Worm (Caenorhabditis elegans) whole organism, L1 larva: ENCODE results near the gene T03D3.5.
A peak's percentile ranks its signal among the peaks of the same experiment; 100 is the strongest.

Source experiments
- C16A3.4 ChIP-seq: fragments of 150-350 bp; optimal IDR thresholded peaks from 2 replicates; lab custom pipeline; 2014; ENCODE audit warnings: missing biosample characterization, missing genetic modification characterization
- F16B12.6 ChIP-seq: fragments of 150-350 bp; optimal IDR thresholded peaks from 2 replicates; lab custom pipeline; 2014; ENCODE audit warnings: missing biosample characterization, missing genetic modification characterization
- aha-1 ChIP-seq: fragments of 150-350 bp; optimal IDR thresholded peaks from 2 replicates; lab custom pipeline; 2014; ENCODE audit warnings: missing biosample characterization, missing genetic modification characterization
- alr-1 ChIP-seq: fragments of 200-800 bp; sonication (Bioruptor generic); optimal IDR thresholded peaks from 2 replicates; lab custom pipeline; 2018; ENCODE audit warnings: borderline replicate concordance, mild to moderate bottlenecking, missing genetic modification characterization, missing compliant biosample characterization
- ceh-8 ChIP-seq: fragments of 200-800 bp; sonication (Bioruptor generic); optimal IDR thresholded peaks from 2 replicates; lab custom pipeline; 2018; ENCODE audit warnings: mild to moderate bottlenecking, missing genetic modification characterization, moderate library complexity, missing compliant biosample characterization
- ceh-82 ChIP-seq, 3 experiments: fragments of 150-350 bp in 1 of 3; sonication (generic microtip) in 2 of 3; optimal IDR thresholded peaks; 2 replicates each; lab custom pipeline; 2014 to 2017; ENCODE audit warnings: missing biosample characterization in 3 of 3, missing genetic modification characterization in 3 of 3
- ces-1 ChIP-seq: fragments of 150-350 bp; optimal IDR thresholded peaks from 2 replicates; lab custom pipeline; 2014; ENCODE audit warnings: missing biosample characterization, missing genetic modification reagents, missing genetic modification characterization
- dsc-1 ChIP-seq: sonication (generic microtip); optimal IDR thresholded peaks from 2 replicates; lab custom pipeline; 2016; ENCODE audit warnings: mild to moderate bottlenecking, missing genetic modification characterization, missing compliant biosample characterization
- elt-2 ChIP-seq: sonication (generic microtip); optimal IDR thresholded peaks from 2 replicates; lab custom pipeline; 2016; ENCODE audit warnings: missing genetic modification characterization, mild to moderate bottlenecking, inconsistent platforms, missing compliant biosample characterization, missing genetic modification reagents
- ets-5 ChIP-seq: fragments of 200-800 bp; sonication (Bioruptor generic); IDR thresholded peaks from 2 replicates; pipeline ENCODE4 v1.3.6; 2022; ENCODE audit warnings: missing genetic modification characterization, missing compliant biosample characterization
- fkh-10 ChIP-seq: sonication (generic microtip); optimal IDR thresholded peaks from 2 replicates; lab custom pipeline; 2017; ENCODE audit warnings: missing biosample characterization, missing genetic modification reagents, missing genetic modification characterization
- fkh-4 ChIP-seq: sonication (generic microtip); optimal IDR thresholded peaks from 2 replicates; lab custom pipeline; 2016; ENCODE audit warnings: missing compliant biosample characterization, missing genetic modification characterization, borderline replicate concordance
- fkh-8 ChIP-seq: sonication (generic microtip); optimal IDR thresholded peaks from 2 replicates; lab custom pipeline; 2016; ENCODE audit warnings: mild to moderate bottlenecking, missing genetic modification characterization, missing compliant biosample characterization
- grh-1 ChIP-seq: fragments of 200-800 bp; sonication (Bioruptor generic); IDR thresholded peaks from 2 replicates; pipeline ENCODE4 v1.3.6; 2022; ENCODE audit warnings: missing genetic modification reagents, missing genetic modification characterization, missing compliant biosample characterization
- hlh-17 ChIP-seq: fragments of 200-800 bp; sonication (Bioruptor generic); optimal IDR thresholded peaks from 2 replicates; lab custom pipeline; 2018; ENCODE audit warnings: missing genetic modification characterization, mild to moderate bottlenecking, missing compliant biosample characterization, moderate library complexity, borderline replicate concordance
- lin-13 ChIP-seq: fragments of 150-350 bp; optimal IDR thresholded peaks from 2 replicates; lab custom pipeline; 2014; ENCODE audit warnings: missing biosample characterization, missing genetic modification reagents, missing genetic modification characterization
- lin-14 ChIP-seq: fragments of 200-800 bp; sonication (Bioruptor generic); optimal IDR thresholded peaks from 2 replicates; lab custom pipeline; 2018; ENCODE audit warnings: mild to moderate bottlenecking, missing genetic modification characterization, moderate library complexity, missing compliant biosample characterization
- lin-15B ChIP-seq: fragments of 150-350 bp; sonication (generic microtip); optimal IDR thresholded peaks from 3 replicates; lab custom pipeline; 2014; ENCODE audit warnings: missing biosample characterization, missing genetic modification characterization
- lin-35 ChIP-seq, 2 experiments: fragments of 150-350 bp; optimal IDR thresholded peaks; 2 replicates each; lab custom pipeline; 2014; ENCODE audit warnings: missing biosample characterization in 2 of 2, missing genetic modification characterization in 2 of 2, missing genetic modification reagents in 2 of 2
- lir-3 ChIP-seq: sonication (generic microtip); optimal IDR thresholded peaks from 2 replicates; lab custom pipeline; 2016; ENCODE audit warnings: mild to moderate bottlenecking, missing genetic modification characterization, moderate library complexity, missing compliant biosample characterization; ENCODE audit not compliant: poor library complexity
- mef-2 ChIP-seq: fragments of 150-350 bp; optimal IDR thresholded peaks from 2 replicates; lab custom pipeline; 2014; ENCODE audit warnings: missing biosample characterization, missing genetic modification characterization
- nhr-237 ChIP-seq: fragments of 150-350 bp; optimal IDR thresholded peaks from 2 replicates; lab custom pipeline; 2014; ENCODE audit warnings: missing biosample characterization, missing genetic modification characterization
- nhr-47 ChIP-seq: sonication (generic microtip); optimal IDR thresholded peaks from 2 replicates; lab custom pipeline; 2016; ENCODE audit warnings: mild to moderate bottlenecking, missing genetic modification characterization, moderate library complexity, missing compliant biosample characterization
- nhr-71 ChIP-seq: sonication (generic microtip); optimal IDR thresholded peaks from 2 replicates; lab custom pipeline; 2016; ENCODE audit warnings: mild to moderate bottlenecking, missing genetic modification characterization, moderate library complexity, missing compliant biosample characterization
- nhr-76 ChIP-seq: sonication (generic microtip); optimal IDR thresholded peaks from 2 replicates; lab custom pipeline; 2017; ENCODE audit warnings: missing biosample characterization, missing genetic modification characterization
- nhr-84 ChIP-seq: sonication (generic microtip); optimal IDR thresholded peaks from 2 replicates; lab custom pipeline; 2017; ENCODE audit warnings: missing biosample characterization, missing genetic modification characterization
- pag-3 ChIP-seq: sonication (generic microtip); optimal IDR thresholded peaks from 2 replicates; lab custom pipeline; 2017; ENCODE audit warnings: missing genetic modification characterization, mild to moderate bottlenecking, missing compliant biosample characterization, antibody characterized with exemption, borderline replicate concordance; ENCODE audit not compliant: insufficient read depth
- pqm-1 ChIP-seq: sonication (generic microtip); optimal IDR thresholded peaks from 3 replicates; lab custom pipeline; 2017; ENCODE audit warnings: missing biosample characterization, missing genetic modification characterization
- rnt-1 ChIP-seq: sonication (generic microtip); optimal IDR thresholded peaks from 2 replicates; lab custom pipeline; 2016; ENCODE audit warnings: mild to moderate bottlenecking, missing genetic modification characterization, moderate library complexity, missing compliant biosample characterization
- skn-1 ChIP-seq: fragments of 150-350 bp; optimal IDR thresholded peaks from 2 replicates; lab custom pipeline; 2014; ENCODE audit warnings: missing biosample characterization, missing genetic modification characterization
- sox-4 ChIP-seq: sonication (generic microtip); optimal IDR thresholded peaks from 2 replicates; lab custom pipeline; 2016; ENCODE audit warnings: missing genetic modification characterization, missing compliant biosample characterization
- unc-130 ChIP-seq: fragments of 150-350 bp; optimal IDR thresholded peaks from 2 replicates; lab custom pipeline; 2017; ENCODE audit warnings: missing biosample characterization, missing genetic modification characterization, inconsistent platforms
- vab-15 ChIP-seq: sonication (generic microtip); optimal IDR thresholded peaks from 2 replicates; lab custom pipeline; 2017; ENCODE audit warnings: missing genotype, mild to moderate bottlenecking, missing genetic modification characterization, missing compliant biosample characterization
- xbp-1 ChIP-seq: sonication (generic microtip); optimal IDR thresholded peaks from 2 replicates; lab custom pipeline; 2016; ENCODE audit warnings: missing genetic modification characterization, missing compliant biosample characterization
- ztf-11 ChIP-seq, 2 experiments: sonication (generic microtip); optimal IDR thresholded peaks; 2 replicates each; lab custom pipeline; 2016 to 2017; ENCODE audit warnings: missing genetic modification characterization in 2 of 2, missing biosample characterization in 1 of 2, missing compliant biosample characterization in 1 of 2

T03D3.5 gene

DNA sequence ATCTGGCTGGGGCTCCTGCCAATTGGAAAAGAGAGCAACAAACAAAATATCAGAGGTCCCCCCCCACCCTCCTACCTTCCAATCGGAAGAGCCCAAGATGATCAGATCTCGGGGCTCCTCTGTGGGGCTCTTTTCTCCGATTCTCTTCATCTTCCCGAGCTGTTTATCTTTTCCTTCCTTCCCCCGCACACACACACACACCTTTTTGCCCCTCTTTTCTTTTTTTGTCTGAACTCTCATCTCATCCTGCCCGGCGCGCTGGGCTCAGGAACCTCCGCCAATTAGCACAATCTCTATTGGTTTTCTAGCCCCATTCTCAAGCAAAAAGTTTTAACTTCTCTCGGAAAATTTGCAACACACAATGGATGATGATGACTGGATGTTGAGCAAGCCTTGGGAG, 23.4 kb downstream of the T03D3.5 start (continued):
- no peak for TF ChIP-seq sox-4 (tag; lab: Kevin White, UChicago)
- no peak for TF ChIP-seq fkh-8 (tag; lab: Kevin White, UChicago)
- TF ChIP-seq alr-1, result no peak
- TF ChIP-seq fkh-4, result no peak
- TF ChIP-seq ets-5 (GFP tag; lab: Robert Waterston, UW), result no peak
- TF ChIP-seq rnt-1 (tag; lab: Kevin White, UChicago), result peak; percentile 59
- no peak for TF ChIP-seq ces-1
- no peak for TF ChIP-seq mef-2 (tag; lab: Kevin White, UChicago)
- TF ChIP-seq fkh-10 (GFP tag; lab: Kevin White, UChicago), result no peak
- TF ChIP-seq nhr-84, result no peak
- TF ChIP-seq vab-15 (tag; lab: Kevin White, UChicago), result no peak
- no peak for TF ChIP-seq lin-13 (GFP tag; lab: Kevin White, UChicago)
- no peak for TF ChIP-seq pqm-1 (tag; lab: Kevin White, UChicago)
- TF ChIP-seq F16B12.6 (tag; lab: Kevin White, UChicago), result no peak
- TF ChIP-seq nhr-76 (tag; lab: Kevin White, UChicago), result no peak
- no peak for TF ChIP-seq pag-3 (tag; lab: Kevin White, UChicago)
- no peak for TF ChIP-seq C16A3.4 (tag; lab: Kevin White, UChicago)
- no peak for TF ChIP-seq xbp-1 (tag; lab: Kevin White, UChicago)
- TF ChIP-seq lin-15B (tag; lab: Kevin White, UChicago), result no peak
- no peak for TF ChIP-seq aha-1 (tag; lab: Kevin White, UChicago)
- no peak for TF ChIP-seq lin-35 (GFP tag; optimal IDR thresholded peaks at IDR 0.05; lab: Kevin White, UChicago)
- TF ChIP-seq grh-1, result no peak
- no peak for TF ChIP-seq skn-1
- TF ChIP-seq unc-130 (tag; lab: Kevin White, UChicago), result peak; percentile 27
- TF ChIP-seq nhr-47 (tag; lab: Kevin White, UChicago), result no peak

DNA sequence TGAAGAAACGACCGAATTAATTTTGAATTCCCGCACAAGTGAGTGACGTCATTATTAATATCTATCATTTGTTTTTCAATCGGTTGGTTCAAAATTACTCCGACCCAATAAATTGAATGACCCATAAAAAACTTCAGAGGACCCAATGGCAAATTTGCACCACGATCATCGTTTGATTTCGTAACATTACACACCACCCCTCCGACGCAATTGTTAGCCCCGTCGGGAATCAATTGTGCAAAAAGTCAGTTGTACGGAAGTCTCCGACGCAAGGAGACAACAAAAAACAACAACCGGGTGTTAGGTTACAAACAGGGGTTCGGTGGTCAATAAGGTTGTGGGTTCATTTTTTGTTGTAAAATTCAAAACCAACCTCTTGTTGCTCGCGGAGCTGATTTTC, 24.7 kb downstream of the T03D3.5 start:
- no peak for TF ChIP-seq alr-1
- TF ChIP-seq lin-14 (GFP tag; lab: Kevin White, UChicago), result peak; percentile 36
- peak; percentile 25 for TF ChIP-seq nhr-71 (tag; lab: Kevin White, UChicago)
- no peak for TF ChIP-seq ztf-11 (tag; optimal IDR thresholded peaks at IDR 0.05; lab: Kevin White, UChicago)
- TF ChIP-seq fkh-10 (GFP tag; lab: Kevin White, UChicago), result no peak
- TF ChIP-seq sox-4 (tag; lab: Kevin White, UChicago), result no peak
- no peak for TF ChIP-seq hlh-17 (GFP tag; lab: Kevin White, UChicago)
- no peak for TF ChIP-seq nhr-237 (tag; lab: Kevin White, UChicago)
- peak; percentile 52 for TF ChIP-seq rnt-1 (tag; lab: Kevin White, UChicago)

DNA sequence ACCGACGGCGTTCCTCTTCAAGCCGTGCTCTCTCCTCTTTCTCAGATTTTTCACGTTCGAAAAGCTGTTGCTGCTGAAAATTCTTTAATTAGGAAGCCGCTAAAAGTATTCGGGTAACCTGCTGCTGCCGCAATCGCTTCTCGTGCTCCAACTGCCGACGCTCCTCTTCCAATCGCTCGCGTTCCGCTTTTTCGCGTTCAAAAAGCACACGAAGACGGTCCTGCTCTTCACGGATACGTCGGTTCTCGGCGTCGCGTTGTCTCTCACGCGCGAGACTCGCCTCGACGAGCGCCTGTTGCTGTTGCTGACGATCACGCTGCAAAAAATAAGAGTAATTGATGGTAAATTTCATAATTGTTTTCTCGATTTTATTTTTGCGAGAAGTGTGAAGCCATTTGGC, 26.0 kb downstream of the T03D3.5 start:
- no peak for TF ChIP-seq nhr-84
- no peak for TF ChIP-seq grh-1
- TF ChIP-seq fkh-4, result no peak
- no peak for TF ChIP-seq nhr-76 (tag; lab: Kevin White, UChicago)
- no peak for TF ChIP-seq elt-2 (tag; lab: Kevin White, UChicago)
- TF ChIP-seq nhr-47 (tag; lab: Kevin White, UChicago), result no peak
- TF ChIP-seq ceh-8 (GFP tag; lab: Kevin White, UChicago), result no peak
- TF ChIP-seq lir-3, result no peak
- TF ChIP-seq dsc-1 (tag; lab: Kevin White, UChicago), result no peak
- TF ChIP-seq ceh-82 (tag; optimal IDR thresholded peaks at IDR 0.05; lab: Kevin White, UChicago), result no peak
- TF ChIP-seq sox-4 (tag; lab: Kevin White, UChicago), result no peak
